Fruit fly (Drosophila melanogaster): ENCODE results near the gene Mnt.

DNA sequence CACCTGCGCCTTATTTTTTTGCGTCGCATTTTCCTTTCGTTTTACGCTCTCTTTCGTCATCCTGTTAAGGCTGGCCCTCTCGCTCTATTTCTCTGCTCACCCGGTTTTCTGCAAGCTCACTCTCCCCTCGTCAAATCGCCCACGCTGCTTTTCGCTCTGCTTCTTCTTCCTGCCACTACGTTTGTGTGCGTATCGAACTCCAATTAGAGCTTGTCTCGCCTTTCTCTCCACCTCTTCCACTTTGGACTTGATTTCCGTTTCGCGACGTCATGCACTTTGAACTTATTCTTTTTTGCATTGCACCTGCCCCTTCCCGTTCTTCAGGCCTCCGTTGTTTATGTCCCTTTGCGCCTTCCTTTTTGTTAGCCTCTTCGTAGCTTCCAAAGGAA, 13.9 kb downstream of the Mnt start:
- no peak for TF ChIP-seq cic (GFP tag; optimal IDR thresholded peaks at IDR 0.05)
- TF ChIP-seq CG33017 (tag; optimal IDR thresholded peaks at IDR 0.05), result no peak
- TF ChIP-seq bab1 (GFP tag; optimal IDR thresholded peaks at IDR 0.05), result no peak
- no peak for TF ChIP-seq CG7045 (GFP tag; optimal IDR thresholded peaks at IDR 0.05)
- peak; percentile 42 for TF ChIP-seq tj (GFP tag; optimal IDR thresholded peaks at IDR 0.05)
- TF ChIP-seq CG1620 (GFP tag; optimal IDR thresholded peaks at IDR 0.05), result no peak
- no peak for TF ChIP-seq CG12768 (GFP tag; optimal IDR thresholded peaks at IDR 0.05)
- no peak for TF ChIP-seq Clk (GFP tag; optimal IDR thresholded peaks at IDR 0.05)
- TF ChIP-seq ovo (GFP tag; optimal IDR thresholded peaks at IDR 0.05), result no peak
- TF ChIP-seq kay (GFP tag; ENCODE audit: borderline replicate concordance), result no peak
